Fruit fly (Drosophila melanogaster) whole organism, prepupa: ENCODE data around the gene ATPsynCF6.

Source experiments
- Blimp-1 ChIP-seq: fragments of 200-800 bp; sonication (Bioruptor generic); optimal IDR thresholded peaks from 3 replicates; lab custom pipeline; 2017; ENCODE audit warnings: missing biosample characterization, missing genetic modification characterization, mild to moderate bottlenecking, moderate library complexity, missing genetic modification reagents
- CG10631 ChIP-seq: fragments of 200-800 bp; sonication (Bioruptor generic); optimal IDR thresholded peaks from 2 replicates; lab custom pipeline; 2016; ENCODE audit warnings: missing biosample characterization, missing genetic modification characterization
- CG10669 ChIP-seq: fragments of 200-800 bp; sonication (Bioruptor generic); optimal IDR thresholded peaks from 3 replicates; lab custom pipeline; 2018; ENCODE audit warnings: missing biosample characterization, mild to moderate bottlenecking, missing genetic modification characterization, moderate library complexity
- CG11294 ChIP-seq: fragments of 200-800 bp; sonication (Bioruptor generic); IDR thresholded peaks from 2 replicates; pipeline ENCODE4 v1.3.6; 2022; ENCODE audit warnings: missing biosample characterization, missing genetic modification characterization
- CG11762 ChIP-seq: fragments of 200-800 bp; sonication (Bioruptor generic); optimal IDR thresholded peaks from 3 replicates; lab custom pipeline; 2016; ENCODE audit warnings: missing biosample characterization, missing genetic modification characterization; ENCODE audit not compliant: insufficient read depth
- CG11902 ChIP-seq: fragments of 200-800 bp; sonication (Bioruptor generic); optimal IDR thresholded peaks from 3 replicates; lab custom pipeline; 2016; ENCODE audit warnings: missing biosample characterization, missing genetic modification characterization
- CG15336 ChIP-seq: fragments of 200-800 bp; sonication (Bioruptor generic); IDR thresholded peaks from 2 replicates; pipeline ENCODE4 v1.3.6; 2022; ENCODE audit warnings: missing biosample characterization, missing genetic modification characterization
- CG1621 ChIP-seq: fragments of 200-800 bp; sonication (Bioruptor generic); optimal IDR thresholded peaks from 3 replicates; lab custom pipeline; 2018; ENCODE audit warnings: missing biosample characterization, mild to moderate bottlenecking, missing genetic modification characterization
- CG16779 ChIP-seq: fragments of 200-800 bp; sonication (Bioruptor generic); optimal IDR thresholded peaks from 3 replicates; lab custom pipeline; 2017; ENCODE audit warnings: missing biosample characterization, mild to moderate bottlenecking, missing genetic modification characterization
- CG3032 ChIP-seq: fragments of 200-800 bp; optimal IDR thresholded peaks from 2 replicates; lab custom pipeline; 2019; ENCODE audit warnings: missing biosample characterization, mild to moderate bottlenecking, missing genetic modification characterization, moderate library complexity
- CG31627 ChIP-seq: fragments of 200-800 bp; sonication (Bioruptor generic); optimal IDR thresholded peaks from 3 replicates; lab custom pipeline; 2016; ENCODE audit warnings: missing biosample characterization, missing genetic modification characterization
- CG34406 ChIP-seq: fragments of 200-800 bp; sonication (Bioruptor generic); optimal IDR thresholded peaks from 3 replicates; lab custom pipeline; 2016; ENCODE audit warnings: missing biosample characterization, missing genetic modification characterization
- CG3919 ChIP-seq: fragments of 200-800 bp; sonication (Bioruptor generic); optimal IDR thresholded peaks from 3 replicates; lab custom pipeline; 2016; ENCODE audit warnings: missing biosample characterization, missing genetic modification characterization
- CG4318 ChIP-seq: fragments of 200-800 bp; sonication (Bioruptor generic); optimal IDR thresholded peaks from 3 replicates; lab custom pipeline; 2017; ENCODE audit warnings: missing biosample characterization, mild to moderate bottlenecking, missing genetic modification characterization
- CG6163 ChIP-seq: fragments of 200-800 bp; sonication (Bioruptor generic); IDR thresholded peaks from 3 replicates; pipeline ENCODE4 v1.3.6; 2022; ENCODE audit warnings: missing biosample characterization, missing genetic modification characterization
- CG6276 ChIP-seq: fragments of 200-800 bp; sonication (Bioruptor generic); optimal IDR thresholded peaks from 2 replicates; lab custom pipeline; 2017; ENCODE audit warnings: missing biosample characterization, mild to moderate bottlenecking, missing genetic modification characterization
- CG6792 ChIP-seq: fragments of 200-800 bp; sonication (Bioruptor generic); optimal IDR thresholded peaks from 3 replicates; lab custom pipeline; 2016; ENCODE audit warnings: missing biosample characterization, missing genetic modification characterization
- CG6854 ChIP-seq: fragments of 200-800 bp; sonication (Bioruptor generic); optimal IDR thresholded peaks from 2 replicates; lab custom pipeline; 2017; ENCODE audit warnings: missing biosample characterization, mild to moderate bottlenecking, missing genetic modification characterization
- CG7368 ChIP-seq: fragments of 200-800 bp; sonication (Bioruptor generic); optimal IDR thresholded peaks from 3 replicates; lab custom pipeline; 2016; ENCODE audit warnings: missing biosample characterization, missing genetic modification characterization
- CG8119 ChIP-seq: fragments of 200-800 bp; sonication (Bioruptor generic); IDR thresholded peaks from 3 replicates; pipeline ENCODE4 v1.3.6; 2022; ENCODE audit warnings: missing biosample characterization, missing genetic modification characterization
- CG8319 ChIP-seq: fragments of 200-800 bp; sonication (Bioruptor generic); optimal IDR thresholded peaks from 3 replicates; lab custom pipeline; 2016; ENCODE audit warnings: missing biosample characterization, missing genetic modification characterization
- CG8632 ChIP-seq: fragments of 200-800 bp; sonication (Bioruptor generic); optimal IDR thresholded peaks from 3 replicates; lab custom pipeline; 2016; ENCODE audit warnings: missing biosample characterization, missing genetic modification characterization
- CG9139 ChIP-seq: fragments of 200-800 bp; sonication (Bioruptor generic); optimal IDR thresholded peaks from 3 replicates; lab custom pipeline; 2017; ENCODE audit warnings: missing biosample characterization, mild to moderate bottlenecking, missing genetic modification characterization
- Eip75B ChIP-seq: fragments of 200-800 bp; sonication (Bioruptor generic); optimal IDR thresholded peaks from 3 replicates; lab custom pipeline; 2016; ENCODE audit warnings: missing biosample characterization, missing genetic modification characterization
- Eip78C ChIP-seq: fragments of 200-800 bp; sonication (Bioruptor generic); peaks from one replicate; lab custom pipeline; 2016; ENCODE audit warnings: missing biosample characterization, missing genetic modification characterization
- Eip93F ChIP-seq: fragments of 200-800 bp; sonication (Bioruptor generic); optimal IDR thresholded peaks from 2 replicates; lab custom pipeline; 2016; ENCODE audit warnings: missing biosample characterization, mild to moderate bottlenecking, missing genetic modification characterization
- Ets21C ChIP-seq: fragments of 200-800 bp; sonication (Bioruptor generic); optimal IDR thresholded peaks from 3 replicates; lab custom pipeline; 2016; ENCODE audit warnings: missing biosample characterization, missing genetic modification characterization
- Ets96B ChIP-seq: fragments of 200-800 bp; optimal IDR thresholded peaks from 2 replicates; lab custom pipeline; 2019; ENCODE audit warnings: missing biosample characterization, mild to moderate bottlenecking, missing genetic modification characterization, moderate library complexity
- Hr38 ChIP-seq: sonication (Bioruptor generic); optimal IDR thresholded peaks from 2 replicates; lab custom pipeline; 2016; ENCODE audit warnings: missing biosample characterization, missing genetic modification characterization
- Hr39 ChIP-seq: fragments of 200-800 bp; sonication (Bioruptor generic); optimal IDR thresholded peaks from 2 replicates; lab custom pipeline; 2016; ENCODE audit warnings: missing biosample characterization, missing genetic modification characterization
- Hr4 ChIP-seq: fragments of 200-800 bp; sonication (Bioruptor generic); optimal IDR thresholded peaks from 3 replicates; lab custom pipeline; 2016; ENCODE audit warnings: missing biosample characterization, missing genetic modification characterization
- Met ChIP-seq: fragments of 200-800 bp; sonication (Bioruptor generic); optimal IDR thresholded peaks from 3 replicates; lab custom pipeline; 2016; ENCODE audit warnings: missing biosample characterization, missing genetic modification characterization
- OdsH ChIP-seq: fragments of 200-800 bp; sonication (Bioruptor generic); optimal IDR thresholded peaks from 3 replicates; lab custom pipeline; 2016; ENCODE audit warnings: missing biosample characterization, missing genetic modification characterization
- Sox102F ChIP-seq: fragments of 200-800 bp; sonication (Bioruptor generic); optimal IDR thresholded peaks from 2 replicates; lab custom pipeline; 2016; ENCODE audit warnings: missing biosample characterization, mild to moderate bottlenecking, missing genetic modification characterization
- Sox14 ChIP-seq: fragments of 200-800 bp; sonication (Bioruptor generic); optimal IDR thresholded peaks from 3 replicates; lab custom pipeline; 2016; ENCODE audit warnings: missing biosample characterization, missing genetic modification characterization
- Sox15 ChIP-seq: fragments of 200-800 bp; sonication (Bioruptor generic); optimal IDR thresholded peaks from 3 replicates; lab custom pipeline; 2016; ENCODE audit warnings: missing biosample characterization, missing genetic modification characterization
- achi ChIP-seq: fragments of 200-800 bp; sonication (Bioruptor generic); optimal IDR thresholded peaks from 3 replicates; lab custom pipeline; 2016; ENCODE audit warnings: missing biosample characterization, missing genetic modification characterization
- acj6 ChIP-seq: fragments of 200-800 bp; sonication (Bioruptor generic); optimal IDR thresholded peaks from 3 replicates; lab custom pipeline; 2016; ENCODE audit warnings: missing biosample characterization, missing genetic modification characterization
- dac ChIP-seq: fragments of 200-800 bp; sonication (Bioruptor generic); optimal IDR thresholded peaks from 2 replicates; lab custom pipeline; 2017; ENCODE audit warnings: missing biosample characterization, mild to moderate bottlenecking, missing genetic modification characterization
- dsx ChIP-seq: fragments of 200-800 bp; optimal IDR thresholded peaks from 3 replicates; lab custom pipeline; 2019; ENCODE audit warnings: missing biosample characterization, mild to moderate bottlenecking, missing genetic modification characterization, moderate library complexity; ENCODE audit not compliant: poor library complexity, severe bottlenecking
- eg ChIP-seq: fragments of 200-800 bp; sonication (Bioruptor generic); IDR thresholded peaks from 3 replicates; pipeline ENCODE4 v1.3.6; 2022; ENCODE audit warnings: missing biosample characterization, missing genetic modification characterization
- esn ChIP-seq: fragments of 200-800 bp; sonication (Bioruptor generic); optimal IDR thresholded peaks from 2 replicates; lab custom pipeline; 2016; ENCODE audit warnings: missing biosample characterization, mild to moderate bottlenecking, missing genetic modification characterization, moderate library complexity
- fkh ChIP-seq: fragments of 200-800 bp; sonication (Bioruptor generic); optimal IDR thresholded peaks from 3 replicates; lab custom pipeline; 2017; ENCODE audit warnings: missing biosample characterization, mild to moderate bottlenecking, missing genetic modification characterization, moderate library complexity
- lz ChIP-seq: fragments of 200-800 bp; sonication (Bioruptor generic); optimal IDR thresholded peaks from 3 replicates; lab custom pipeline; 2016; ENCODE audit warnings: missing biosample characterization, missing genetic modification characterization
- pdm3 ChIP-seq: fragments of 200-800 bp; sonication (Bioruptor generic); optimal IDR thresholded peaks from 3 replicates; lab custom pipeline; 2016; ENCODE audit warnings: missing biosample characterization, missing genetic modification characterization
- salr ChIP-seq, 2 experiments: fragments of 200-800 bp; sonication (Bioruptor generic); optimal IDR thresholded peaks; 3 replicates each; lab custom pipeline; 2016 to 2018; ENCODE audit warnings: missing biosample characterization in 2 of 2, missing genetic modification characterization in 2 of 2, mild to moderate bottlenecking in 1 of 2
- spab ChIP-seq: fragments of 200-800 bp; sonication (Bioruptor generic); optimal IDR thresholded peaks from 2 replicates; lab custom pipeline; 2017; ENCODE audit warnings: missing biosample characterization, mild to moderate bottlenecking, missing genetic modification characterization, missing genetic modification reagents
- ss ChIP-seq, 2 experiments: fragments of 200-800 bp; sonication (Bioruptor generic); optimal IDR thresholded peaks; 2 replicates in 1 of 2; 3 replicates in 1 of 2; lab custom pipeline; 2017 to 2018; ENCODE audit warnings: mild to moderate bottlenecking in 2 of 2, missing biosample characterization in 2 of 2, missing genetic modification characterization in 2 of 2, moderate library complexity in 1 of 2
- svp ChIP-seq: fragments of 200-800 bp; sonication (Bioruptor generic); peaks from one replicate; lab custom pipeline; 2016; ENCODE audit warnings: missing biosample characterization, missing genetic modification characterization
- vri ChIP-seq: fragments of 200-800 bp; sonication (Bioruptor generic); optimal IDR thresholded peaks from 3 replicates; lab custom pipeline; 2016; ENCODE audit warnings: missing biosample characterization, mild to moderate bottlenecking, missing genetic modification characterization

The ATPsynCF6 gene

DNA sequence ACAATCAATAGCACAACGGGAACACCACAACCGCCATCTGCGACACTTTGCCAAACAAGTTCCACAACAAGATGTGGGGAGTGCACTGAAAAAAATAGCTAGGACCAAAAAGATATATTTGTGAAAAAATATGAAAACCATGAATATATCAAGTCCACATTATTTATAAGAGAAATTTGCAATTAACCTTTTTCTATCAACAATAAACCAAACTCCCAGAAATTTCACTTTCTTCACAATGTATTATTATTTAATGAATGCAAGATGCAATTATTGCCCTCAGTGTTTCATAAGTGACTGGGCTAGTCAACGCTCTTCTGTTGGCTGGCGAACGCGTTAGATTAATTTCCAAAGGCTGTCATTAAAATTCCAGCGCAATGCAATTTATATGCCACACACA is 39.9 kb upstream of the ATPsynCF6 start (continued):
- no peak for TF ChIP-seq CG31627 (GFP tag; lab: Kevin White, UChicago)
- TF ChIP-seq salr (GFP tag; optimal IDR thresholded peaks at IDR 0.05; lab: Kevin White, UChicago), result peak in 1 of 2 experiments; percentile 49
- TF ChIP-seq vri (GFP tag; lab: Kevin White, UChicago), result no peak
- TF ChIP-seq lz (GFP tag; lab: Kevin White, UChicago), result no peak
- TF ChIP-seq CG8632 (GFP tag; lab: Kevin White, UChicago), result no peak
- TF ChIP-seq dsx (GFP tag; lab: Kevin White, UChicago), result no peak
- TF ChIP-seq Ets96B (tag; lab: Kevin White, UChicago), result no peak

DNA sequence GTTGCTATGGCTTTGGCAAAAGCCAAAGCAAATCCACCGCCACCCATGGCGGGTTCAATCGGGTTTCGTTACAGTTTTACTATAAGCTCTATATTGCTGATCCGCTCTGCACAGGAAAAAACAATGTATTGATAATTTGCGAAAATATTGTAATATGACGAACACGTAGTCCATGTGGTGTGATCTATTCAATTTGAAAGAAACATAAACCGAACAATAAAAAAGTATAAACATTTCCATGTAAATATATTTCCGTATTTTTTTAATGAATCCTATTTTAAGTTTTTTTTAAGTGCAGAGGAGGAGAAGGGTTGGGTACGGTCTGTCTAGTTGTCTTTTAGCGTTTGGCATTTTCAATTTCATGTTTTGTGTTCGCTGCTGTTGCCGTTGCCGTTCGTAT is 37.6 kb upstream of the ATPsynCF6 start:
- TF ChIP-seq CG4318 (GFP tag; lab: Kevin White, UChicago), result peak; percentile 8
- TF ChIP-seq Hr4 (GFP tag; lab: Kevin White, UChicago), result peak; percentile 73
- no peak for TF ChIP-seq Eip93F
- TF ChIP-seq CG10631 (GFP tag; lab: Kevin White, UChicago), result no peak
- no peak for TF ChIP-seq Sox102F (GFP tag; lab: Kevin White, UChicago)
- TF ChIP-seq CG31627 (GFP tag; lab: Kevin White, UChicago), result no peak
- no peak for TF ChIP-seq CG9139 (GFP tag; lab: Kevin White, UChicago)
- TF ChIP-seq CG34406 (GFP tag; lab: Kevin White, UChicago), result no peak
- no peak for TF ChIP-seq Hr38
- TF ChIP-seq CG11762 (GFP tag; lab: Kevin White, UChicago), result no peak
- no peak for TF ChIP-seq pdm3 (GFP tag; lab: Kevin White, UChicago)
- no peak for TF ChIP-seq vri (GFP tag; lab: Kevin White, UChicago)
- TF ChIP-seq CG10669 (GFP tag; lab: Kevin White, UChicago), result no peak
- TF ChIP-seq ss (GFP tag; optimal IDR thresholded peaks at IDR 0.05; lab: Kevin White, UChicago), result no peak
- TF ChIP-seq CG15336 (GFP tag; lab: Robert Waterston, UW), result peak; percentile 68
- no peak for TF ChIP-seq CG11294 (GFP tag; lab: Robert Waterston, UW)
- TF ChIP-seq CG6854 (GFP tag; lab: Kevin White, UChicago), result no peak
- no peak for TF ChIP-seq Hr39 (GFP tag; lab: Kevin White, UChicago)
- no peak for TF ChIP-seq OdsH
- no peak for TF ChIP-seq CG6163 (GFP tag; lab: Robert Waterston, UW)
- TF ChIP-seq Ets96B (tag; lab: Kevin White, UChicago), result no peak
- TF ChIP-seq lz (GFP tag; lab: Kevin White, UChicago), result no peak
- no peak for TF ChIP-seq Eip75B (GFP tag; lab: Kevin White, UChicago)
- no peak for TF ChIP-seq achi
- peak; percentile 48; the same call in 1 of the 3 replicates for TF ChIP-seq eg (GFP tag; lab: Robert Waterston, UW)
- TF ChIP-seq Eip78C (GFP tag; lab: Kevin White, UChicago), result peak; percentile 55
- no peak for TF ChIP-seq CG1621 (tag; lab: Kevin White, UChicago)
- no peak for TF ChIP-seq dac (GFP tag; lab: Kevin White, UChicago)
- TF ChIP-seq CG8119, result peak; percentile 62; the same call in 2 of the 3 replicates
- TF ChIP-seq CG7368 (GFP tag; lab: Kevin White, UChicago), result no peak
- TF ChIP-seq acj6 (GFP tag; lab: Kevin White, UChicago), result no peak
- TF ChIP-seq CG8319 (GFP tag; lab: Kevin White, UChicago), result no peak
- no peak for TF ChIP-seq fkh (GFP tag; lab: Kevin White, UChicago)
- no peak for TF ChIP-seq salr (GFP tag; optimal IDR thresholded peaks at IDR 0.05; lab: Kevin White, UChicago)
- TF ChIP-seq CG6792 (GFP tag; lab: Kevin White, UChicago), result no peak
- TF ChIP-seq Ets21C (GFP tag; lab: Kevin White, UChicago), result no peak
- no peak for TF ChIP-seq CG8632 (GFP tag; lab: Kevin White, UChicago)
- peak; percentile 49 for TF ChIP-seq CG6276 (GFP tag; lab: Kevin White, UChicago)
- no peak for TF ChIP-seq Sox15 (GFP tag; lab: Kevin White, UChicago)
- no peak for TF ChIP-seq Met
- TF ChIP-seq Blimp-1 (GFP tag; lab: Kevin White, UChicago), result no peak
- TF ChIP-seq CG3919, result no peak
- TF ChIP-seq CG3032 (tag; lab: Kevin White, UChicago), result no peak
- TF ChIP-seq esn, result no peak
- no peak for TF ChIP-seq spab (GFP tag; lab: Kevin White, UChicago)
- TF ChIP-seq svp, result no peak
- no peak for TF ChIP-seq CG11902 (GFP tag; lab: Kevin White, UChicago)
- TF ChIP-seq CG16779, result no peak
- no peak for TF ChIP-seq Sox14 (GFP tag; lab: Kevin White, UChicago)
